Worm (Caenorhabditis elegans): ENCODE measurements around the gene sra-37.

sra-37 gene

DNA sequence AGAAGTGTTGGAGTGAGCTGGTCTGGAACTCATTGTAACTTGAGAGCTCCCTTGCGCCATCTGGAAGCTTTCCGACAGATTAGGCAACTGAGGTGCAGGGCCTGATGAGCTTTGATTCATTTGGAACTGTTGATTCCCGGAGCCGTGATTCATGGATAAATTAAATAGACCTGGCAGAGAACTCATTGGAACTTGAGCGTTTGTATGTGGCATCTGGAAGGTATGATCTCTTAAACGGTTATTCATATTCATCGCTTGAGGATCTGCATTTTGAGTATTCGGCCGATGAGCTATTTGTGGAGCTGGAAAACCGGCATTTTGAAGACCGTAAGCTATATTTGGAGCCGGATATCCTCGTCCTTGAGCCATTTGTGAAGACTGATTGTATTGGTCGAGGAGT, 35.4 kb upstream of the sra-37 start:
- TF ChIP-seq med-1 (GFP tag; optimal IDR thresholded peaks at IDR 0.05; ENCODE audit: insufficient read depth), result no peak
- no peak for TF ChIP-seq T22C8.4 (GFP tag; IDR thresholded peaks at IDR 0.05)
- TF ChIP-seq ztf-23 (GFP tag; IDR thresholded peaks at IDR 0.05), result no peak
- TF ChIP-seq tab-1 (GFP tag; IDR thresholded peaks at IDR 0.05), result no peak

DNA sequence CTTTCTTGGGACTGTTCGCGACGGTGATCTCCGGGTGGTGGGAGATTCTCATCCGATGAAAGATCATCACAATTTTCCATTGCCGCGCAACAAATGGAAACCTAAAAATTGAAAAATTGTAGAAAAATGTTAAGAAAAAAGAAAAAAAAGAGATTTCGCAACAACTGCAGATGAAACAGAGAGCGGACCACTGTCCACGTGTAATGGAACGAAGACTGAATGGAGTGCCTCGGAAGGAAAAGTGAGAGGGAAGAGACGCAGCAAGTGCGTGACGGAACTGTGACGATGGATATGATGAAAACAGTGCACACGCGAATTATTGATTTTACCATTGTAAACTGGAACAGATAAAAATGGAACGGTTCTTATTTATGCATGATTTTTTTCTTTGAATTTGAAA, 32.9 kb upstream of the sra-37 start, which contains the start of gene meg-2:
Gene meg-2, minus strand, starts transcription at position 101 of the 400 bp plus-strand sequence.
- TF ChIP-seq T22C8.4 (GFP tag; IDR thresholded peaks at IDR 0.05) (no peak), ztf-23 (GFP tag; IDR thresholded peaks at IDR 0.05) (no peak), flt-1 (GFP tag; IDR thresholded peaks at IDR 0.05) (no peak), med-1 (GFP tag; optimal IDR thresholded peaks at IDR 0.05; ENCODE audit: insufficient read depth) (no peak), cog-1 (tag; optimal IDR thresholded peaks at IDR 0.05) (no peak)

DNA sequence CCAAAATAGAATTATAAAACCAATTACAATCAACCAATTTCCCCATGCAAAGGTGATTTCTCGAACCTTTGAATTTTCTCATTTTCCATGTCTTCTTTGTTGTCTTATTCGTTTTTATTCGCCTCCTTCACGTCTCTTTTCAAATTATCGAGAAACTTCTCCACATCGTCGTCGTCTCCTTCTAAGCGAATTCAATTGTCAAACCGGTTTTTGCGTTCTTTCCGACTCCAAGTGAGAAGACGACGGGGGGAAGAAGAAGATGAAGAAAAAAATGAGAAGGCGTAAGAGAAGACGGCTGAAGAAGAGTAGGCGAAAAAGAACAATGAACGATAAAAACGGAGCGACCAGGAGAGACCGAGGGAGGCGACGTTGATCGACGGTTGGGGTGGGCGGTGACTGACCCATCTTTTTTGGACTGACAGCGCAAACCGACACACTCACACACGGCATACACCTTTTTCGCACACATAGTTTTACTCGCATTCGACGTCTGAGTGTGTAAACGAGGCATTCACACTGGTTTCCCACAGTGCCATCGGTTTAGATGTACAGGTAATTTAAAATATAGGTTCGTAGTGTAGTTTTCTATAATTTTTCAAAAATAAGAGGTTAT, 27.3 kb upstream of the sra-37 start:
- no peak for TF ChIP-seq T22C8.4 (GFP tag; IDR thresholded peaks at IDR 0.05)
- no peak for TF ChIP-seq ref-1 (GFP tag; conservative IDR thresholded peaks at IDR 0.05)
- TF ChIP-seq ztf-29 (GFP tag; IDR thresholded peaks at IDR 0.05), result 0 out of 2 replicates have a peak, but pooled peaks have one; percentile 9

DNA sequence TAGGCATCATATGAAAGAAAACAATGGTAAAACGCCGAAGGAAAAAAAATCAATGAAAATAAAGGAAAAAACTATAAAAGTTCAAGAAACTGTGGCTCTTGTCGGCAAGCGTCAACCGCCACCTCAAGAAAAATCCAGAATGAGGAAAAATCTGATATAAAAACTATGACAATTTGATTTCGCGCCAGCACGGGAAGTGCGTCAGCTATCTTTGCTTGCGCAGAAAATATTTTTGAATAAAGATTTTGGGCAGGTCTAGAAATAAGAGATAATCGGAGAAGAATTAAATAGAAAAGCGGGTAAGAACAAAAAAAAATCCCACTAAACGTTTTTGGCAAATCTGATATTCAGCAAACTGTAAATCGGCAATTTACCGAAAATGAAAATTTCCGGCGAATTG, 25.0 kb upstream of the sra-37 start:
- TF ChIP-seq cog-1 (tag; optimal IDR thresholded peaks at IDR 0.05) (no peak), ztf-29 (GFP tag; IDR thresholded peaks at IDR 0.05) (no peak), med-1 (GFP tag; optimal IDR thresholded peaks at IDR 0.05; ENCODE audit: insufficient read depth) (no peak), tab-1 (GFP tag; IDR thresholded peaks at IDR 0.05) (no peak), flt-1 (GFP tag; IDR thresholded peaks at IDR 0.05) (no peak), ref-1 (GFP tag; conservative IDR thresholded peaks at IDR 0.05) (no peak)

DNA sequence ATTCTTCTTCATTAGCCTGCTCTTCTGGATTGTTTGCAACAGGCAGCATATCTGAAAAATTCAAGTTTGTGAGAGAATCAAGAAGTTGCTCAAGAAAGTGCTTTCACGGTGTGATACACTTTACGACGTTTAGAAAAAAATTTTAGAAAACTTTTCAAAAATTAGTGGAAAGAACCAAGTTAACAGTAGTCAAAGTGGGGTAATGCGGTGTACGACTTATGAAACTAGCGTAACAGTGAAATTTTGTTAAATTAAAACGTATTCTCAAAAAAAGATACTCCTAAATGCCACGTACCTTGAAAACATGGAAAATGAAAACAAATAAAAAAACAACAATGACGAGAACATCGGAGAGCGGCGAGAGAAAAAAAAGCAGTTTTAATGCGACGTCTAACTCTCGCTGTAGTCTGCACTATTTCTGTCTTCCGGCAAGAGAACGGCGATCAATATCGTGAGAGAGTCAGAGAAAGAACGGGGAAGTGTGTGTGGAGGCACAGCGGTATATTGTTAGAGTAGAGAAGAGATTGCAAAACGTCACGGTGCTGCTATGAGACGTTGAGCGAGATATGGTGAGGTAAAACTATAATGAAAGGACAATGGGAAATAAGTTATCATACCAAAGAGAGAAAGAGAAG, 24.1 kb upstream of the sra-37 start, which contains the start of gene ekl-5:
Gene ekl-5, minus strand, starts transcription at position 51 of the 635 bp plus-strand sequence.
- peak; percentile 34 for TF ChIP-seq cog-1 (tag; optimal IDR thresholded peaks at IDR 0.05)
- TF ChIP-seq T22C8.4 (GFP tag; IDR thresholded peaks at IDR 0.05), result peak; percentile 82
- TF ChIP-seq ztf-29 (GFP tag; IDR thresholded peaks at IDR 0.05), result no peak

DNA sequence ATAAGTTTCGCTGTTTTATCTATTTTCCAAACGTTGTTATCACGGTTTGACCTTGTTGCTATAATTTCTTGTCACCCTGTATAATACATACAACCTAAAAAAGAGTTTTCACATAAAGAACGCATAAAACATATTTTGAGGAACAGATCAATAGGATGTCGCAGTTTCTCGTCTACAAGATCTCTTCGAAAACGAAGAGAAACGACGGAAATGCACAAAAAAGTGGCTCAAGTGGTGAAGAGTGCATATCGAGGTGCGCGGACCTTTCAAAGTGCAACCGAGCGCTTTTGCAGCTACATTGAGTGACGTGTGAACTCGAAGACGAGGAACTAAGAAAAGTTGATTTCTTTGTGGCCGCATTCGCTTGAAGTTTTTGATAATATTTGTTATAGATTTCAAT, 21.1 kb upstream of the sra-37 start, which contains the start of gene Y26E6A.2:
Gene Y26E6A.2, minus strand, starts transcription at position 101 of the 400 bp plus-strand sequence.
- TF ChIP-seq ztf-23 (GFP tag; IDR thresholded peaks at IDR 0.05) (no peak), tab-1 (GFP tag; IDR thresholded peaks at IDR 0.05) (no peak), T22C8.4 (GFP tag; IDR thresholded peaks at IDR 0.05) (no peak), cog-1 (tag; optimal IDR thresholded peaks at IDR 0.05) (no peak), flt-1 (GFP tag; IDR thresholded peaks at IDR 0.05) (no peak), med-1 (GFP tag; optimal IDR thresholded peaks at IDR 0.05; ENCODE audit: insufficient read depth) (no peak), ref-1 (GFP tag; conservative IDR thresholded peaks at IDR 0.05) (no peak), ztf-29 (GFP tag; IDR thresholded peaks at IDR 0.05) (no peak), klf-2 (GFP tag; conservative IDR thresholded peaks at IDR 0.05) (no peak)

DNA sequence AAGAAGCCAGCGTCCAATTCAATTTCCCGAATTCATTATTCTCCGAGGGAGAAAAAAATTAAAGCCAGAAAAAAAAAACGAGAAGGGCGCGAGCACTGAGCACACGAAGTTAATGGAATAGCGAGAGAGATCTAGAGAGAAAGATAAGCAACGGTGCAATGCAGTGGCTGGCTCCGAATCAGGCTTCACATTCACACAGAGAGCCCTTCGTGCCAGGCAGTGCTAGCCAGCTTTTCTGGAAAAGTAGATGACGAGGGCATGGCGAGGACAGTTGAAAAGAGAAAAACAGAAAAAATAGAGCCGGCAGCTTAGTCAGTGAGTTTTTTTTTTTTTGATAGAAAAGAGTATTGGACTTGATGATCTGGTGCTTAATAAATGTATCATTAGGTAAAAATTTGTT, 20.5 kb upstream of the sra-37 start:
- TF ChIP-seq klf-2 (GFP tag; conservative IDR thresholded peaks at IDR 0.05), result no peak
- TF ChIP-seq ref-1 (GFP tag; conservative IDR thresholded peaks at IDR 0.05), result no peak
- no peak for TF ChIP-seq flt-1 (GFP tag; IDR thresholded peaks at IDR 0.05)
- no peak for TF ChIP-seq tab-1 (GFP tag; IDR thresholded peaks at IDR 0.05)
- TF ChIP-seq cog-1 (tag; optimal IDR thresholded peaks at IDR 0.05), result no peak
- no peak for TF ChIP-seq ztf-29 (GFP tag; IDR thresholded peaks at IDR 0.05)
- no peak for TF ChIP-seq T22C8.4 (GFP tag; IDR thresholded peaks at IDR 0.05)
- TF ChIP-seq ztf-23 (GFP tag; IDR thresholded peaks at IDR 0.05), result no peak
- no peak for TF ChIP-seq med-1 (GFP tag; optimal IDR thresholded peaks at IDR 0.05; ENCODE audit: insufficient read depth)

DNA sequence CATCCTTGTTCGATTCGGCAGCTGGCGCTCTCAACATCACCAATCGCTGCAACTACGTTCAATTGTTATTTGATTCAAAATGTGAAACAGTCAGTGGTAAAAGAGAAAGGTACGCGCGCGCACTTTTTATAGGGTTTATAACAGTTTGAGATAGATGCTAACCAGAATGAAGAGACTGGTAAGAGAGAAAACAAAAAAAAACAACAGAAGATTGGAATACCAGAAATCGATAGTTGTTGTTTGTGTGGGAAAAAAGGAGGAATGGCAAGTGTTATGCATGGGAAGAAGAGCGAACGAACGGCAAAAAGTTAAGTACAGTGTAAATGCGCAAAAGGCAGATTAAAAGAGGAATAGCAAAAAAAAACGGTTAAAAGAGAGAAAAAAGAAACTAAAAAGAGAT, 16.7 kb upstream of the sra-37 start, which contains the start of gene Y26E6A.3:
Gene Y26E6A.3, minus strand, starts transcription at position 101 of the 400 bp plus-strand sequence.
- TF ChIP-seq ref-1 (GFP tag; conservative IDR thresholded peaks at IDR 0.05) (no peak), klf-2 (GFP tag; conservative IDR thresholded peaks at IDR 0.05) (no peak), cog-1 (tag; optimal IDR thresholded peaks at IDR 0.05) (no peak), med-1 (GFP tag; optimal IDR thresholded peaks at IDR 0.05; ENCODE audit: insufficient read depth) (no peak), tab-1 (GFP tag; IDR thresholded peaks at IDR 0.05) (no peak), ztf-29 (GFP tag; IDR thresholded peaks at IDR 0.05) (no peak), T22C8.4 (GFP tag; IDR thresholded peaks at IDR 0.05) (no peak), flt-1 (GFP tag; IDR thresholded peaks at IDR 0.05) (no peak), ztf-23 (GFP tag; IDR thresholded peaks at IDR 0.05) (no peak)

DNA sequence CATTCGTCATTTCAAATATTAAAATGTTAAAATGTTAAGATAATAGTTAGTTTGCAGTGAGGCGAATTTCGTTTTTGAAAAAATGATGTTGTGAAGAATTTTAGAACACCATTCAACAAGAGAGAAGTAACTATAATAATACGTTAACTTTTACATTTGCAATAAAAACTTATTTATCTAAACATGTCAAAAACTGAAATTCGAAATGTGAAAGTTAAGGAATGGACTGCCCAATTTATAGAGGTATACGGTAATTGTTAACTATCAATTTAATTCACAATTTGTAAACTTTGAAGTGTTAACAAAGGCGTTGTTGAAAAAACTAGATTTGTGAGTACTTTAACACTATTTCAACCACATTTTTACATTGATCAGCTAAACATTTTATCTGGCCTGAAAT, 10.6 kb upstream of the sra-37 start:
- TF ChIP-seq cog-1 (tag; optimal IDR thresholded peaks at IDR 0.05) (no peak), tab-1 (GFP tag; IDR thresholded peaks at IDR 0.05) (no peak), klf-2 (GFP tag; conservative IDR thresholded peaks at IDR 0.05) (no peak), flt-1 (GFP tag; IDR thresholded peaks at IDR 0.05) (no peak), ref-1 (GFP tag; conservative IDR thresholded peaks at IDR 0.05) (no peak), med-1 (GFP tag; optimal IDR thresholded peaks at IDR 0.05; ENCODE audit: insufficient read depth) (no peak), ztf-23 (GFP tag; IDR thresholded peaks at IDR 0.05) (no peak), ztf-29 (GFP tag; IDR thresholded peaks at IDR 0.05) (no peak), T22C8.4 (GFP tag; IDR thresholded peaks at IDR 0.05) (no peak)

DNA sequence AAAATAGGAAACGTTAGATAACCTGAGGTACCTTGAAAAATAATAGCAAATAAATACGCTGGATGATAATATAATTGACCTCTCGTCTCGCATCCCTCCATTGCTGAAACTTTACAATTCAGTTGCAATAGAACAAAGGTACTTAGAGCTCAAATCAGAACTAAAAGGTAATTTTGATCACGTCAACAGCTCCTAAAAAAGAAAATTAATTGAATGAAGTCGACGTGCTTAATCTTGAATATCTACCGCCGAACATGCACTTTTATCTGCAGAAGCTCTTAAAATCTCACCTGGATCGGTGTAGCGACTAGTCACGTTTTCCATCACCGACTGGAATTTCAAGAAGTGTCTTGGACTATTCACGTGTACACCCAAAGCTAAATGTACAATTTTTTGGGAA, 10.2 kb upstream of the sra-37 start, which contains the start of gene sra-39:
Gene sra-39, minus strand, starts transcription at position 101 of the 400 bp plus-strand sequence.
- TF ChIP-seq cog-1 (tag; optimal IDR thresholded peaks at IDR 0.05) (no peak), T22C8.4 (GFP tag; IDR thresholded peaks at IDR 0.05) (no peak), med-1 (GFP tag; optimal IDR thresholded peaks at IDR 0.05; ENCODE audit: insufficient read depth) (no peak), ztf-23 (GFP tag; IDR thresholded peaks at IDR 0.05) (no peak), ztf-29 (GFP tag; IDR thresholded peaks at IDR 0.05) (no peak), ref-1 (GFP tag; conservative IDR thresholded peaks at IDR 0.05) (no peak), tab-1 (GFP tag; IDR thresholded peaks at IDR 0.05) (no peak), klf-2 (GFP tag; conservative IDR thresholded peaks at IDR 0.05) (no peak), flt-1 (GFP tag; IDR thresholded peaks at IDR 0.05) (no peak)
